Worm (Caenorhabditis elegans) whole organism, late embryonic: ENCODE measurements around the gene C26B9.7.

ENCODE experiments used
- C08G9.2 ChIP-seq: sonication (generic microtip); optimal IDR thresholded peaks from 2 replicates; lab custom pipeline; 2016; ENCODE audit warnings: mild to moderate bottlenecking, missing genetic modification characterization, moderate library complexity, missing compliant biosample characterization
- C38D4.7 ChIP-seq: fragments of 200-800 bp; sonication (Bioruptor generic); optimal IDR thresholded peaks from 2 replicates; lab custom pipeline; 2018; ENCODE audit warnings: mild to moderate bottlenecking, missing genetic modification characterization, moderate library complexity, missing compliant biosample characterization
- F13H6.1 ChIP-seq: sonication (generic microtip); optimal IDR thresholded peaks from 2 replicates; lab custom pipeline; 2016; ENCODE audit warnings: missing genetic modification characterization, missing compliant biosample characterization
- K02D7.2 ChIP-seq: sonication (generic microtip); optimal IDR thresholded peaks from 2 replicates; lab custom pipeline; 2017; ENCODE audit warnings: mild to moderate bottlenecking, missing genetic modification characterization, missing compliant biosample characterization
- K09A11.1 ChIP-seq: sonication (generic microtip); optimal IDR thresholded peaks from 2 replicates; lab custom pipeline; 2017; ENCODE audit warnings: antibody characterized with exemption, mild to moderate bottlenecking, missing genetic modification characterization, missing compliant biosample characterization; ENCODE audit not compliant: insufficient read depth
- T23F11.4 ChIP-seq: fragments of 200-800 bp; sonication (Bioruptor generic); optimal IDR thresholded peaks from 2 replicates; lab custom pipeline; 2018; ENCODE audit warnings: mild to moderate bottlenecking, missing genetic modification characterization, missing compliant biosample characterization
- Y22D7AL.16 ChIP-seq: sonication (generic microtip); optimal IDR thresholded peaks from 2 replicates; lab custom pipeline; 2016; ENCODE audit warnings: missing genetic modification characterization, missing compliant biosample characterization
- ahr-1 ChIP-seq: sonication (generic microtip); optimal IDR thresholded peaks from 2 replicates; lab custom pipeline; 2016; ENCODE audit warnings: missing genetic modification characterization, missing compliant biosample characterization
- ceh-14 ChIP-seq: sonication (generic microtip); optimal IDR thresholded peaks from 2 replicates; lab custom pipeline; 2016; ENCODE audit warnings: missing genotype, missing genetic modification characterization, missing compliant biosample characterization
- ceh-18 ChIP-seq: sonication (generic microtip); optimal IDR thresholded peaks from 2 replicates; lab custom pipeline; 2016; ENCODE audit warnings: missing genetic modification characterization, missing compliant biosample characterization
- ceh-19 ChIP-seq: fragments of 200-800 bp; sonication (Bioruptor generic); optimal IDR thresholded peaks from 2 replicates; lab custom pipeline; 2018; ENCODE audit warnings: mild to moderate bottlenecking, missing genetic modification characterization, missing compliant biosample characterization
- ceh-2 ChIP-seq: sonication (generic microtip); optimal IDR thresholded peaks from 2 replicates; lab custom pipeline; 2016; ENCODE audit warnings: missing genotype, missing genetic modification characterization, missing compliant biosample characterization
- ceh-22 ChIP-seq: sonication (generic microtip); optimal IDR thresholded peaks from 2 replicates; lab custom pipeline; 2017; ENCODE audit warnings: missing biosample characterization, missing genetic modification characterization
- ceh-24 ChIP-seq: sonication (generic microtip); optimal IDR thresholded peaks from 2 replicates; lab custom pipeline; 2016; ENCODE audit warnings: mild to moderate bottlenecking, missing genetic modification characterization, missing compliant biosample characterization
- ceh-30 ChIP-seq: fragments of 150-350 bp; optimal IDR thresholded peaks from 2 replicates; lab custom pipeline; 2014; ENCODE audit warnings: missing biosample characterization, missing genetic modification characterization
- ceh-31 ChIP-seq: sonication (generic microtip); optimal IDR thresholded peaks from 2 replicates; lab custom pipeline; 2016; ENCODE audit warnings: missing genetic modification characterization, missing compliant biosample characterization
- ceh-45 ChIP-seq: fragments of 200-800 bp; sonication (Bioruptor generic); IDR thresholded peaks from 2 replicates; pipeline ENCODE4 v1.3.6; 2022; ENCODE audit warnings: missing genetic modification reagents, missing genetic modification characterization, missing compliant biosample characterization
- ceh-48 ChIP-seq: sonication (generic microtip); optimal IDR thresholded peaks from 2 replicates; lab custom pipeline; 2016; ENCODE audit warnings: missing genetic modification characterization, inconsistent platforms, missing compliant biosample characterization
- ceh-6 ChIP-seq: fragments of 200-800 bp; sonication (Bioruptor generic); optimal IDR thresholded peaks from 2 replicates; lab custom pipeline; 2018; ENCODE audit warnings: mild to moderate bottlenecking, missing genetic modification characterization, missing compliant biosample characterization
- che-1 ChIP-seq: sonication (generic microtip); optimal IDR thresholded peaks from 2 replicates; lab custom pipeline; 2016; ENCODE audit warnings: mild to moderate bottlenecking, missing genetic modification characterization, missing compliant biosample characterization
- dmd-4 ChIP-seq: sonication (generic microtip); optimal IDR thresholded peaks from 2 replicates; lab custom pipeline; 2016; ENCODE audit warnings: borderline replicate concordance, missing genetic modification characterization, missing compliant biosample characterization
- dve-1 ChIP-seq: sonication (generic microtip); optimal IDR thresholded peaks from 2 replicates; lab custom pipeline; 2017; ENCODE audit warnings: antibody characterized with exemption, mild to moderate bottlenecking, missing genetic modification characterization, missing compliant biosample characterization
- elt-4 ChIP-seq: sonication (generic microtip); optimal IDR thresholded peaks from 2 replicates; lab custom pipeline; 2016; ENCODE audit warnings: missing genetic modification characterization, missing compliant biosample characterization
- ets-4 ChIP-seq: sonication (generic microtip); optimal IDR thresholded peaks from 2 replicates; lab custom pipeline; 2016; ENCODE audit warnings: missing genetic modification characterization, missing compliant biosample characterization
- eyg-1 ChIP-seq: sonication (generic microtip); optimal IDR thresholded peaks from 2 replicates; lab custom pipeline; 2016; ENCODE audit warnings: missing genotype, missing genetic modification characterization, missing compliant biosample characterization
- fkh-6 ChIP-seq: sonication (generic microtip); optimal IDR thresholded peaks from 2 replicates; lab custom pipeline; 2016; ENCODE audit warnings: missing genetic modification characterization, missing compliant biosample characterization
- hlh-30 ChIP-seq: sonication (generic microtip); optimal IDR thresholded peaks from 2 replicates; lab custom pipeline; 2017; ENCODE audit warnings: antibody characterized with exemption, missing genetic modification characterization, missing compliant biosample characterization; ENCODE audit not compliant: insufficient read depth
- hlh-6 ChIP-seq: sonication (generic microtip); optimal IDR thresholded peaks from 2 replicates; lab custom pipeline; 2016; ENCODE audit warnings: missing genotype, missing genetic modification characterization, missing compliant biosample characterization
- lin-11 ChIP-seq: fragments of 200-800 bp; sonication (Bioruptor generic); optimal IDR thresholded peaks from 2 replicates; lab custom pipeline; 2018; ENCODE audit warnings: mild to moderate bottlenecking, missing genetic modification characterization, missing compliant biosample characterization
- madf-2 ChIP-seq: sonication (generic microtip); optimal IDR thresholded peaks from 2 replicates; lab custom pipeline; 2017; ENCODE audit warnings: missing genetic modification characterization, missing compliant biosample characterization
- nfya-1 ChIP-seq: sonication (generic microtip); optimal IDR thresholded peaks from 2 replicates; lab custom pipeline; 2017; ENCODE audit warnings: missing genetic modification characterization, mild to moderate bottlenecking, missing compliant biosample characterization, antibody characterized with exemption, moderate library complexity
- nhr-11 ChIP-seq: fragments of 150-350 bp; optimal IDR thresholded peaks from 2 replicates; lab custom pipeline; 2014; ENCODE audit warnings: missing biosample characterization, missing genetic modification characterization
- nhr-232 ChIP-seq: sonication (generic microtip); optimal IDR thresholded peaks from 2 replicates; lab custom pipeline; 2016; ENCODE audit warnings: missing genetic modification characterization, missing compliant biosample characterization
- npax-4 ChIP-seq: sonication (generic microtip); optimal IDR thresholded peaks from 2 replicates; lab custom pipeline; 2016; ENCODE audit warnings: missing genetic modification characterization, missing compliant biosample characterization
- pag-3 ChIP-seq: sonication (generic microtip); optimal IDR thresholded peaks from 2 replicates; lab custom pipeline; 2016; ENCODE audit warnings: missing compliant biosample characterization, missing genetic modification characterization, borderline replicate concordance
- pha-2 ChIP-seq: sonication (generic microtip); optimal IDR thresholded peaks from 2 replicates; lab custom pipeline; 2017; ENCODE audit warnings: mild to moderate bottlenecking, missing genetic modification characterization, missing compliant biosample characterization
- pros-1 ChIP-seq: fragments of 150-350 bp; optimal IDR thresholded peaks from 2 replicates; lab custom pipeline; 2014; ENCODE audit warnings: missing biosample characterization, missing genetic modification reagents, missing genetic modification characterization
- rnt-1 ChIP-seq: sonication (generic microtip); optimal IDR thresholded peaks from 2 replicates; lab custom pipeline; 2016; ENCODE audit warnings: missing genetic modification characterization, missing compliant biosample characterization
- sdc-2 ChIP-seq: sonication (generic microtip); optimal IDR thresholded peaks from 2 replicates; lab custom pipeline; 2016; ENCODE audit warnings: missing genotype, missing genetic modification characterization, missing compliant biosample characterization
- sox-4 ChIP-seq: sonication (generic microtip); optimal IDR thresholded peaks from 2 replicates; lab custom pipeline; 2017; ENCODE audit warnings: mild to moderate bottlenecking, missing genetic modification characterization, inconsistent platforms, missing compliant biosample characterization
- syd-9 ChIP-seq: sonication (generic microtip); optimal IDR thresholded peaks from 2 replicates; lab custom pipeline; 2016; ENCODE audit warnings: mild to moderate bottlenecking, missing genetic modification characterization, moderate library complexity, missing compliant biosample characterization
- ttx-3 ChIP-seq: sonication (generic microtip); optimal IDR thresholded peaks from 2 replicates; lab custom pipeline; 2016; ENCODE audit warnings: missing genetic modification reagents, missing genetic modification characterization, missing compliant biosample characterization
- unc-42 ChIP-seq: sonication (generic microtip); optimal IDR thresholded peaks from 2 replicates; lab custom pipeline; 2016; ENCODE audit warnings: missing genotype, missing genetic modification characterization, missing compliant biosample characterization
- unc-86 ChIP-seq: sonication (generic microtip); optimal IDR thresholded peaks from 2 replicates; lab custom pipeline; 2016; ENCODE audit warnings: missing genetic modification characterization, missing compliant biosample characterization
- zip-5 ChIP-seq: sonication (generic microtip); optimal IDR thresholded peaks from 2 replicates; lab custom pipeline; 2016; ENCODE audit warnings: missing genetic modification characterization, missing compliant biosample characterization

The C26B9.7 gene

DNA sequence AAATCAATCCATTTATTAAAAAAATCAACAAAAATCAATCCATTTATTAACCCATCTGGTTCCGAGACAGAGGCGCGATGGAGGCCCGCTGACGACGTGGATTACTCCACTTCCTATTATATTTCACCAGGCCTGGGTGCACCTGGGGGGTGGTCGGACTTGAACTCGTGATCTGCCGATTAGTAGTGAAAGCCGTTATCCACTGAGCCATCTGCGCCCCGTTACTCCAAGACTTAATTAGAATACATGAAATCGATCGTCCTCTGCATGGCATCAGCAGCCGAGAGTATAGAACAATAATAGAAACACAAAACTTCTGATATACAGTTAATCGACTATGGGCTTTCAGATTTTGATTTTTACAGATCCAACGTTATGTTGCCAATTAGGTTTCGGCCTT lies 32.5 kb upstream of the C26B9.7 start:
- TF ChIP-seq fkh-6: no peak
- TF ChIP-seq pha-2 (tag; lab: Kevin White, UChicago): no peak
- TF ChIP-seq ceh-48: no peak
- TF ChIP-seq ceh-19 (GFP tag; lab: Kevin White, UChicago): no peak
- no peak for TF ChIP-seq K09A11.1 (tag; lab: Kevin White, UChicago)
- TF ChIP-seq K02D7.2 (tag; lab: Kevin White, UChicago): no peak
- TF ChIP-seq ceh-6: no peak
- TF ChIP-seq ceh-24 (tag; lab: Kevin White, UChicago): no peak
- TF ChIP-seq nhr-232 (tag; lab: Kevin White, UChicago): no peak
- TF ChIP-seq ceh-18 (tag; lab: Kevin White, UChicago): no peak
- TF ChIP-seq dmd-4 (tag; lab: Kevin White, UChicago): no peak
- TF ChIP-seq ahr-1: no peak
- TF ChIP-seq, all 69 proteins: peak for 0

DNA sequence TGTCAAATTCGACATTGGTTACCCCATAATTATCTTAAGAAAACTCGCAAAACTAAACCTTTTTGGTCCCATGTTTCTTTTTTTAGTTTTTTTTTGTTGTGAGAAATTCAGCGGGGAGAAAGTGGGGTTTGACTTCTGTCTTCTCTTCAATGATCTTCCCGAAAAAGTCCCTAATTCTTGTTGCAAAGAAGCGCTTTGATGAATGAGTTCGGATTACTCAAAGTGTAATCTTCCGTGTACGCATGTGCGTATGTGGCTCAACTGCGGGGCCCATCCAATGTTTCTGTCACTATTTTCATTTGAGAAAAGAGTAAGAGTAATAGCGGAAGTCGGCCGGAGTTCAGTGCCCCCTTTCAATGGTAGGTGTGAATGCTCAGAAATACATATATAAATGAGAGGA lies 30.9 kb upstream of the C26B9.7 start:
- no peak for TF ChIP-seq sdc-2 (tag; lab: Kevin White, UChicago)
- TF ChIP-seq ceh-48: no peak
- no peak for TF ChIP-seq madf-2
- no peak for TF ChIP-seq syd-9
- TF ChIP-seq hlh-6 (tag; lab: Kevin White, UChicago): no peak
- TF ChIP-seq ceh-14 (tag; lab: Kevin White, UChicago): no peak
- no peak for TF ChIP-seq pag-3 (tag; lab: Kevin White, UChicago)
- TF ChIP-seq nhr-232 (tag; lab: Kevin White, UChicago): no peak
- no peak for TF ChIP-seq hlh-30 (tag; lab: Kevin White, UChicago)
- no peak for TF ChIP-seq dve-1 (tag; lab: Kevin White, UChicago)

DNA sequence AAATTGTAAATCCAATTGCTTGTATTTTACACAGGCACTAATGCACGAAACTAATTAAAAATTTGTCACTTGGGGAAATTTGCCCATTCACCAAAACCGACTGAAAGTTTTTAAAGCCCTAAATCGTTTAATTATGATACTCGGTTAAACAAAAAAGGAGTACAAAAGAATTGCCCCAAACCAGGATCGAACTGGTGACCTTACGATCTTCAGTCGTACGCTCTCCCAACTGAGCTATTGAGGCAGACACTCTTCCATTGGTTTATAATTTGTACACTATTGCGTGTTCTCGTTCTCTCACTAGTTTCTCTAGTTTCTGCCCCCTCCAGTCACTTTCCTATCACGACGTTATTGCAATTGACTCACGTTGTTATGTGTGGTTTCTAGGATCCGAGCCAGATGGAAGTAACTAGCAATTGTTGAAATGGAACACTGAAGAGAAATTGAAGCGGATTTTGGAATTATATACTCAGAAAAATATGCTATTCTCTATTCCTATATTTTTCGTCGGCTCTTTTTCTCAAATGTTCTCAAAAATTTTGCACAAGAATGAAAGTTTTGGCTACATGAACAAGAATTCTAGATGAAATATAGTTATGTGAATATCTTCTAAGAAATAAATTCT lies 22.8 kb upstream of the C26B9.7 start:
- TF ChIP-seq T23F11.4 (GFP tag; lab: Kevin White, UChicago): peak; percentile 68
- peak; percentile 30 for TF ChIP-seq C08G9.2
- TF ChIP-seq ceh-19 (GFP tag; lab: Kevin White, UChicago): peak; percentile 65
- TF ChIP-seq fkh-6: peak; percentile 68
- TF ChIP-seq sox-4: peak; percentile 67
- peak; percentile 60 for TF ChIP-seq ceh-48
- TF ChIP-seq K09A11.1 (tag; lab: Kevin White, UChicago): peak; percentile 49
- peak; percentile 26 for TF ChIP-seq unc-42 (tag; lab: Kevin White, UChicago)
- no peak for TF ChIP-seq pag-3 (tag; lab: Kevin White, UChicago)
- peak; percentile 34 for TF ChIP-seq dve-1 (tag; lab: Kevin White, UChicago)
- TF ChIP-seq unc-86 (tag; lab: Kevin White, UChicago): peak; percentile 78
- peak; percentile 45 for TF ChIP-seq ceh-30 (tag; lab: Kevin White, UChicago)
- peak; percentile 11 for TF ChIP-seq eyg-1 (tag; lab: Kevin White, UChicago)
- TF ChIP-seq pros-1: no peak
- no peak for TF ChIP-seq dmd-4 (tag; lab: Kevin White, UChicago)
- no peak for TF ChIP-seq ceh-22 (tag; lab: Kevin White, UChicago)
- TF ChIP-seq ceh-45 (GFP tag; lab: Robert Waterston, UW): peak; percentile 56; the same call in 1 of the 2 replicates
- TF ChIP-seq ceh-14 (tag; lab: Kevin White, UChicago): peak; percentile 63
- TF ChIP-seq Y22D7AL.16: peak; percentile 69
- peak; percentile 70 for TF ChIP-seq nhr-232 (tag; lab: Kevin White, UChicago)
- TF ChIP-seq syd-9: peak; percentile 35
- no peak for TF ChIP-seq hlh-30 (tag; lab: Kevin White, UChicago)
- TF ChIP-seq nfya-1 (tag; lab: Kevin White, UChicago): peak; percentile 59
- peak; percentile 54 for TF ChIP-seq ceh-2
- TF ChIP-seq ceh-6: peak; percentile 77
- peak; percentile 77 for TF ChIP-seq che-1 (tag; lab: Kevin White, UChicago)
- TF ChIP-seq ttx-3: peak; percentile 61
- no peak for TF ChIP-seq nhr-11
- peak; percentile 58 for TF ChIP-seq F13H6.1
- peak; percentile 72 for TF ChIP-seq C38D4.7 (GFP tag; lab: Kevin White, UChicago)
- TF ChIP-seq elt-4 (tag; lab: Kevin White, UChicago): no peak
- peak; percentile 66 for TF ChIP-seq npax-4 (tag; lab: Kevin White, UChicago)
- peak; percentile 18 for TF ChIP-seq ahr-1
- TF ChIP-seq rnt-1 (tag; lab: Kevin White, UChicago): peak; percentile 32
- peak; percentile 34 for TF ChIP-seq zip-5
- TF ChIP-seq K02D7.2 (tag; lab: Kevin White, UChicago): peak; percentile 58
- TF ChIP-seq ets-4: no peak
- TF ChIP-seq lin-11 (tag; lab: Kevin White, UChicago): peak; percentile 58
- peak; percentile 60 for TF ChIP-seq ceh-31
